Worm (Caenorhabditis elegans): ENCODE measurements around the gene T17A3.12.

T17A3.12 gene

DNA sequence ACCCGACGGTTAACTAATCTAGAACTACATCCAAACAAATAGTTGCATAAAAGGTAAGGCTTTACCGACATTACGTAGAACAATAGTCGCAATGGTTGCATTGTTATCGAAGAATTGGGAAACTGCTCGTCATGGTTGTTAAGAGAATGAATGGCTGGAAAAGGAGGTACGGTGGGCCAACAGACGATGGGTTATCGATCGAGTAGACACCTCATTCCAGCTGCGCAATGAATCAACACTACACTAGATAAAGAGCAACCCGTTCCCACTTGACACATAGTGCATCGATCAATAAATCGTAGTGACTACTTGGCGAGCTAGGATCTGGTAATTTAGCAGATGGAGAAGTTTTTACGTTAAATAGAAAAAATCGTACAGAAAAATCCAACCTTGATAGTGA, at the start of gene T17A3.12, which contains the start of gene fbxb-83:
Gene T17A3.12, minus strand, starts transcription at position 101 of the 400 bp plus-strand sequence.
Gene fbxb-83, minus strand, starts transcription at position 134 of the 400 bp plus-strand sequence.
- TF ChIP-seq lsy-2 (tag; optimal IDR thresholded peaks at IDR 0.05) = no peak
- TF ChIP-seq sem-4 (tag; optimal IDR thresholded peaks at IDR 0.05) = no peak
- no peak for TF ChIP-seq blmp-1 (tag; optimal IDR thresholded peaks at IDR 0.05; ENCODE audit: insufficient read depth)
- no peak for TF ChIP-seq ceh-82 (tag; optimal IDR thresholded peaks at IDR 0.05)
- TF ChIP-seq nhr-237 (tag; optimal IDR thresholded peaks at IDR 0.05) = no peak
- no peak for TF ChIP-seq peb-1 (tag; optimal IDR thresholded peaks at IDR 0.05)
- no peak for TF ChIP-seq alr-1 (tag; optimal IDR thresholded peaks at IDR 0.05)

DNA sequence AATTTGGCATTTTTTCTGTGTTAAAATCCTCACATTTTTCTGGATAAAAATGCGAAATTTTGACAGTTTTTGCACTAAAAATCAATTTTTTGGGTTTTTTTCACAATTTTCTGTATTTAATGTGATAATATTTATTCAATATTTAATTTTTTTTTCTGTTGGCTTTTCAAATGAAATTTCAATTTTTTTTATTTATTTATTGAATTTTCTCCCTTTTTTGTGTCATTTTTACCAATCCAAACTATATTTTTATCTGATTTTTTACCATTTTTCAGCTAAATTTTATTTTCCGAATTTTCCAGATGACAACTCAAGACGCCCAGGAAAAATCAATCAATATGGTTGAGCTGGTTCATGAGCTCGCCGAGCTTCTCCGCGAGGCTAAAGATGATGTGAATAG, 49.2 kb upstream of the T17A3.12 start, which contains the start of gene F40G9.17:
Gene F40G9.17, plus strand, starts transcription at position 301 of the 400 bp plus-strand sequence.
- no peak for TF ChIP-seq mab-5 (tag; optimal IDR thresholded peaks at IDR 0.05)
- TF ChIP-seq blmp-1 (tag; optimal IDR thresholded peaks at IDR 0.05; ENCODE audit: insufficient read depth) = no peak
- TF ChIP-seq aly-2 (tag; optimal IDR thresholded peaks at IDR 0.05) = no peak
- no peak for TF ChIP-seq lin-13 (GFP tag; optimal IDR thresholded peaks at IDR 0.05)
- TF ChIP-seq mdl-1 (tag; optimal IDR thresholded peaks at IDR 0.05) = no peak
- TF ChIP-seq lsy-2 (tag; optimal IDR thresholded peaks at IDR 0.05) = no peak

DNA sequence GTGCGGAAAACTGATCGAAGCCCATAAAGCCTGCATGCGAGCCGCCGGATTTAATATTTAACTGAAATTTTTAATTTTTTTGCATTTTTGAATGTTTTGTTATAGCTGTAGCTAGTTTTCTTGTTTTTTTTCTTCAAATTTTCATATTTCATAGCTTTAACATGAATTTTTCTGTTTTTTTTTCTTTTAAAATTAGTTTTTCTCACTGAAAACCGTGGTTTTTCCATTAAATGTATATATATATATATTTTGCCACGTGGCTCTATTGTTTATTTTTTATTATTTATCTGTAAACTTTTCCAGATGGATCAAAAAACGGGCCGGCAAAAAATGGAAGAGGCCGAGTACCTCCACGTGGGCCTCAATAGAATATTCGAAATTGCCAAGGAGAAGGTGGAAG, 46.8 kb upstream of the T17A3.12 start, which contains the start of gene sec-20:
Gene sec-20, plus strand, starts transcription at position 301 of the 400 bp plus-strand sequence.
- TF ChIP-seq C34F6.9 (tag; optimal IDR thresholded peaks at IDR 0.05) = no peak
- TF ChIP-seq nhr-11 (tag; optimal IDR thresholded peaks at IDR 0.05) = no peak
- TF ChIP-seq unc-39 (tag; optimal IDR thresholded peaks at IDR 0.05) = no peak
- no peak for TF ChIP-seq sma-9 (GFP tag; optimal IDR thresholded peaks at IDR 0.05)
- TF ChIP-seq sma-9 (tag; optimal IDR thresholded peaks at IDR 0.05) = no peak

DNA sequence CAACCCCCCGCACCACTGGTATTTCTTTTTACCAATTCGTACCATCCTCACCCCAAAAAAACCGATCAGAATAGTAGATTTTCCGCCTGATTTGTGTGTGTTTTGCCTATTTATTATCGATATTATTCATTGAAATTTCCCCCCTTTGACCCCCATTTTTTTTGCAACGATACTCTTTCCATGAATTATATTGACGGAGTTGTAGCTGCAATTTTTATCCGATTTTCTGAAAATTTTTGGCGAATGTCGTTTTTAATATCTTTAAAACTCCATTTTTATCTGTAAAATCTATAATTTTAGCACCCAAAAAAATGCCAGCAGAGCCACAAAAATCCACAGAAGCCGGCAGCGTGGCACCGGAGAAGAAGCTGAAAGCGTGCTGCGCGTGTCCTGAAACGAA, 45.7 kb upstream of the T17A3.12 start, which contains the start of gene cox-17:
Gene cox-17, plus strand, starts transcription at position 301 of the 400 bp plus-strand sequence.
- TF ChIP-seq C34F6.9 (tag; optimal IDR thresholded peaks at IDR 0.05) (no peak), nhr-25 (tag; optimal IDR thresholded peaks at IDR 0.05) (no peak)

DNA sequence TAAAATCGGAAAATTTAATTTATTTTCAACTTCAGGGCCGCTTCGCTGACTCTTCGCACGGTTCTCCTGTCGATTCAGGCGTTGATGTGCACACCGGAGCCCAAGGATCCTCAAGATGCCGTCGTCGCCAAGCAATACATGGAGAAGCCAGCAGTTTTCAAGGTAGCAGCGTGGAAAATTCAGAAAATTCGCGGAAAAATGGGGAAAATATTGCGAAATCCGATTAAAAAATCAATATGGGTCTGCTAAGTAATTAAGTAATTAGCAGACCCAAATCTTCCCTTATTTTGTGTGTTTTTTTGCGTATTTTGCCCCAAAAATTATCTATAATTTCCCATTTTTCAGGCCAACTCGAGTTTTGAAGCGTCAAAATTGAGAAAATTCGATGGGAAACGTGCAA, 44.3 kb upstream of the T17A3.12 start:
- TF ChIP-seq dmd-4 (tag; optimal IDR thresholded peaks at IDR 0.05) = no peak
- no peak for TF ChIP-seq zag-1 (tag; optimal IDR thresholded peaks at IDR 0.05)
- TF ChIP-seq unc-62 (GFP tag; optimal IDR thresholded peaks at IDR 0.05) = no peak

DNA sequence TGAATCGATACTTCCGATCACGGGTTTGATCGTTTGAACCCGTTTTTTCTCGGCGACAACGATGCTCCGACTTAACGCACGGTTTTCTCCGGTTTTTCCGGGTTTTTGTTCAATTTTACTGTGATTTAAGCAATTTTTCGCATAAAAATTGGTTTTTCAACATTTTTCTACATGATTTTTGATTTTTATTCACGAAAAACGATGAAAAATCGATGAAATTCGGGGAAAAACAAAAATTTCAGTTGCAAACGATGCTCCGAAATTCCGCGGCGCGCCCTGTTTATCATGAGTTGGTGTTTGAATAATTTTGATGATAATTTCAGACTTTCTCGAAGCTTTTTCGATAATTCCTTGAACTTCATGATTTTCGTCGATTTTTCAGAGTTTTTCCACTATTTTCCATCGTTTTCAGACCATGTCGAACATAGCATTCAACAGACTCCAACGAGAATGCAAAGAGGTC, 43.5 kb upstream of the T17A3.12 start, which contains the start of gene ubc-20:
Gene ubc-20, plus strand, starts transcription at position 413 of the 463 bp plus-strand sequence.
- TF ChIP-seq unc-55 (GFP tag; optimal IDR thresholded peaks at IDR 0.05) (peak; percentile 30), ceh-82 (tag; optimal IDR thresholded peaks at IDR 0.05) (no peak), sma-3 (GFP tag; optimal IDR thresholded peaks at IDR 0.05) (peak; percentile 1), nhr-129 (tag; optimal IDR thresholded peaks at IDR 0.05) (peak; percentile 35), C34F6.9 (tag; optimal IDR thresholded peaks at IDR 0.05) (peak; percentile 60), gmeb-1 (tag; optimal IDR thresholded peaks at IDR 0.05) (peak; percentile 18), nhr-77 (tag; optimal IDR thresholded peaks at IDR 0.05) (no peak), lin-11 (tag; optimal IDR thresholded peaks at IDR 0.05) (no peak), mab-5 (tag; optimal IDR thresholded peaks at IDR 0.05) (no peak), nhr-6 (tag; optimal IDR thresholded peaks at IDR 0.05) (no peak), lsy-2 (tag; optimal IDR thresholded peaks at IDR 0.05) (peak in 1 of 2 experiments; percentile 48), elt-3 (tag; optimal IDR thresholded peaks at IDR 0.05) (no peak), nhr-10 (tag; optimal IDR thresholded peaks at IDR 0.05) (no peak)

DNA sequence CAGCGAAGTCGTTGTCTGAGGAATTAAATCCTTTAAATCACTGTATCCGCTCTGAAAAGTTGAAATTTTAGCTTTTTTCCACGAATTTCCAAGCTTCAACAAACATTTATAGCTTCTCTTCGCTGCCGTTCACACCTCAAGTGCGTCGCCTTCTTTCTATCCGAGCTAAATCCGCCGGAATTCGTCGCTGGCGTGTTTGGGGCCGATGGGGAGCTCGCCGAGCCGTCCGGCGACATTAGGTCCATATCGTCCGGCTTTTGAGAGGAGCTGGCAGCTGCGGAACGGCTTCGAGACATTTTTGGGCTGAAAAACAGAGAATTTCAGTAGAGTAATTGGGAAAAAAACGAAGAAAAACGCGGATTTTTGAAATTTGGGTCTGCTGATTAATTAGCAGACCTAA, 42.9 kb upstream of the T17A3.12 start, which contains the start of gene mxl-2:
Gene mxl-2, minus strand, starts transcription at position 303 of the 400 bp plus-strand sequence.
- TF ChIP-seq nhr-6 (tag; optimal IDR thresholded peaks at IDR 0.05) = no peak
- no peak for TF ChIP-seq R02D3.7 (tag; optimal IDR thresholded peaks at IDR 0.05)
- TF ChIP-seq zag-1 (tag; optimal IDR thresholded peaks at IDR 0.05) = no peak
- no peak for TF ChIP-seq aly-2 (tag; optimal IDR thresholded peaks at IDR 0.05)
- no peak for TF ChIP-seq fos-1 (tag; optimal IDR thresholded peaks at IDR 0.05)
- no peak for TF ChIP-seq ama-1 (optimal IDR thresholded peaks at IDR 0.05)
- TF ChIP-seq mbf-1 (tag; optimal IDR thresholded peaks at IDR 0.05) = no peak
- no peak for TF ChIP-seq nhr-77 (tag; optimal IDR thresholded peaks at IDR 0.05)
- no peak for TF ChIP-seq nhr-237 (tag; optimal IDR thresholded peaks at IDR 0.05)
- TF ChIP-seq alr-1 (tag; optimal IDR thresholded peaks at IDR 0.05) = no peak
- no peak for TF ChIP-seq lin-11 (tag; optimal IDR thresholded peaks at IDR 0.05)
- TF ChIP-seq nhr-12 (tag; optimal IDR thresholded peaks at IDR 0.05) = no peak
- no peak for TF ChIP-seq egl-27 (tag; optimal IDR thresholded peaks at IDR 0.05)
- no peak for TF ChIP-seq elt-1 (tag; optimal IDR thresholded peaks at IDR 0.05)
